Fruit fly (Drosophila melanogaster): ENCODE data around the gene Sox21a.

DNA sequence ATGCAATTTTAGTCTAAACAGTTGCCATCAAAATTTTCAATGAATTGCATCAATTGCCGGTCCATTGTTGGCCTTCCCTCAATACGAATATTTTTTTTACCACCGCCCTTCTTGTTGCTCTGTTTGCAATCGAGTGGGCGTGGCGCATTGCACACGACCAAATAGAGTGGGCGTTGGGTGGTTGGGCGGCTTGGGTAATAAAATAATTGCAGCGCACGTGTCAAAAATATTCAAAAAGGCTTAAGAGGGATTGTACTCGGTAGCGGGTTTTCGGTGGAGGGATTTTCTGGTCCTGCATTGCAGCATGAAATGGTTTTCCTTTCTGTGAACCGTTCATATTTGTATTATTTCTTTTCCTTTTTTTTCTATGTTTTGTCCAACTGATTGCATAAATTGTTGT is 18.9 kb downstream of the Sox21a start:
- TF ChIP-seq CG12605 (GFP tag; IDR thresholded peaks at IDR 0.05) (no peak), CG17806 (tag; optimal IDR thresholded peaks at IDR 0.05) (no peak), Ets98B (GFP tag; IDR thresholded peaks at IDR 0.05) (no peak), CG14655 (GFP tag; optimal IDR thresholded peaks at IDR 0.05) (no peak), CG32121 (GFP tag; IDR thresholded peaks at IDR 0.05) (no peak), Pif1A (GFP tag; optimal IDR thresholded peaks at IDR 0.05) (no peak), CG8159 (tag; optimal IDR thresholded peaks at IDR 0.05) (no peak), CG34367 (tag; optimal IDR thresholded peaks at IDR 0.05) (no peak), Snoo (tag; optimal IDR thresholded peaks at IDR 0.05) (no peak), CG15710 (tag; optimal IDR thresholded peaks at IDR 0.05) (no peak), rn (GFP tag; IDR thresholded peaks at IDR 0.05) (no peak), gl (tag; optimal IDR thresholded peaks at IDR 0.05) (no peak), EcR (GFP tag; optimal IDR thresholded peaks at IDR 0.05) (no peak)

All from whole organism, pupa.